Worm (Caenorhabditis elegans) whole organism, L4/young adult: ENCODE data around the gene nhr-16.

ENCODE experiments used
- dao-5 ChIP-seq: sonication (generic microtip); optimal IDR thresholded peaks from 2 replicates; lab custom pipeline; 2016; ENCODE audit warnings: missing genotype, missing genetic modification characterization, moderate library complexity, missing compliant biosample characterization
- him-1 ChIP-seq: sonication (generic microtip); optimal IDR thresholded peaks from 2 replicates; lab custom pipeline; 2016; ENCODE audit warnings: missing genotype, missing genetic modification reagents, missing genetic modification characterization, missing compliant biosample characterization

ce11 chrII:4453051-4453450 lies 14.4 kb downstream of the nhr-16 start, which contains the start of gene twk-2:
- TF ChIP-seq him-1 (no peak), dao-5 (tag; lab: Kevin White, UChicago) (no peak)
